Fruit fly (Drosophila melanogaster) whole organism, embryonic: Measurements from ENCODE around the gene Ns4.
A peak's percentile ranks its signal among the peaks of the same experiment; 100 is the strongest.

Experiments used
- Atf-2 ChIP-seq: fragments of 200-800 bp; sonication (Bioruptor generic); optimal IDR thresholded peaks from 2 replicates; lab custom pipeline; 2016; ENCODE audit warnings: missing biosample characterization, missing genetic modification characterization
- CG10209 ChIP-seq: fragments of 200-800 bp; sonication (Bioruptor generic); optimal IDR thresholded peaks from 3 replicates; lab custom pipeline; 2017; ENCODE audit warnings: missing biosample characterization, mild to moderate bottlenecking, missing genetic modification characterization, missing genetic modification reagents
- CG10321 ChIP-seq: fragments of 200-800 bp; sonication (Bioruptor generic); IDR thresholded peaks from 2 replicates; pipeline ENCODE4 v1.3.6; 2022; ENCODE audit warnings: missing biosample characterization, missing genetic modification characterization
- CG12236 ChIP-seq: fragments of 200-800 bp; sonication (Bioruptor generic); optimal IDR thresholded peaks from 2 replicates; lab custom pipeline; 2016; ENCODE audit warnings: missing biosample characterization, missing genetic modification characterization
- CG12744 ChIP-seq: fragments of 200-800 bp; sonication (Bioruptor generic); optimal IDR thresholded peaks from 2 replicates; lab custom pipeline; 2016; ENCODE audit warnings: missing biosample characterization, missing genetic modification characterization
- CG14014 ChIP-seq: fragments of 200-800 bp; sonication (Bioruptor generic); IDR thresholded peaks from 2 replicates; pipeline ENCODE4 v1.3.6; 2022; ENCODE audit warnings: missing biosample characterization, missing genetic modification characterization
- CG17912 ChIP-seq: fragments of 200-800 bp; sonication (Bioruptor generic); optimal IDR thresholded peaks from 2 replicates; lab custom pipeline; 2018; ENCODE audit warnings: missing biosample characterization, mild to moderate bottlenecking, missing genetic modification characterization
- CG18011 ChIP-seq: fragments of 200-800 bp; sonication (Bioruptor generic); optimal IDR thresholded peaks from 2 replicates; lab custom pipeline; 2017; ENCODE audit warnings: missing biosample characterization, missing genetic modification characterization, mild to moderate bottlenecking, moderate library complexity, missing genotype
- CG2199 ChIP-seq: fragments of 200-800 bp; sonication (Bioruptor generic); IDR thresholded peaks from 3 replicates; pipeline ENCODE4 v1.3.6; 2022; ENCODE audit warnings: missing biosample characterization, missing genetic modification characterization
- CG2678 ChIP-seq: fragments of 200-800 bp; sonication (Bioruptor generic); optimal IDR thresholded peaks from 3 replicates; lab custom pipeline; 2019; ENCODE audit warnings: missing biosample characterization, mild to moderate bottlenecking, missing genetic modification characterization, moderate library complexity
- CG2889 ChIP-seq: fragments of 200-800 bp; sonication (Bioruptor generic); IDR thresholded peaks from 3 replicates; pipeline ENCODE4 v1.3.6; 2022; ENCODE audit warnings: missing biosample characterization, missing genetic modification characterization
- CG30020 ChIP-seq: fragments of 200-800 bp; optimal IDR thresholded peaks from 2 replicates; lab custom pipeline; 2019; ENCODE audit warnings: missing biosample characterization, mild to moderate bottlenecking, missing genetic modification characterization, moderate library complexity
- CG3995 ChIP-seq: fragments of 200-800 bp; sonication (Bioruptor generic); optimal IDR thresholded peaks from 3 replicates; lab custom pipeline; 2016; ENCODE audit warnings: missing biosample characterization, missing genetic modification characterization
- CG8089 ChIP-seq: fragments of 200-800 bp; sonication (Bioruptor generic); optimal IDR thresholded peaks from 3 replicates; lab custom pipeline; 2016; ENCODE audit warnings: missing biosample characterization, missing genetic modification characterization
- CG9727 ChIP-seq: fragments of 200-800 bp; sonication (Bioruptor generic); optimal IDR thresholded peaks from 3 replicates; lab custom pipeline; 2017; ENCODE audit warnings: missing biosample characterization, mild to moderate bottlenecking, missing genetic modification characterization
- CG9932 ChIP-seq: fragments of 200-800 bp; sonication (Bioruptor generic); IDR thresholded peaks from 2 replicates; pipeline ENCODE4 v1.3.6; 2022; ENCODE audit warnings: missing biosample characterization, missing genetic modification characterization
- Camta ChIP-seq: fragments of 200-800 bp; sonication (Bioruptor generic); optimal IDR thresholded peaks from 2 replicates; lab custom pipeline; 2016; ENCODE audit warnings: missing biosample characterization, missing genetic modification characterization
- Dbx ChIP-seq: fragments of 200-800 bp; sonication (Bioruptor generic); IDR thresholded peaks from 3 replicates; pipeline ENCODE4 v1.3.6; 2022; ENCODE audit warnings: missing biosample characterization, missing genetic modification characterization
- Deaf1 ChIP-seq: fragments of 200-800 bp; optimal IDR thresholded peaks from 3 replicates; lab custom pipeline; 2019; ENCODE audit warnings: missing biosample characterization, mild to moderate bottlenecking, missing genetic modification characterization, moderate library complexity
- Drgx ChIP-seq: fragments of 200-800 bp; sonication (Bioruptor generic); IDR thresholded peaks from 2 replicates; pipeline ENCODE4 v1.3.6; 2022; ENCODE audit warnings: missing biosample characterization, missing genetic modification characterization
- Hey ChIP-seq: fragments of 200-800 bp; sonication (Bioruptor generic); optimal IDR thresholded peaks from 3 replicates; lab custom pipeline; 2018; ENCODE audit warnings: missing biosample characterization, mild to moderate bottlenecking, missing genetic modification characterization
- Kr ChIP-seq: fragments of 200-800 bp; sonication (Bioruptor generic); optimal IDR thresholded peaks from 2 replicates; lab custom pipeline; 2017; ENCODE audit warnings: missing biosample characterization, mild to moderate bottlenecking, missing genetic modification characterization
- Med ChIP-seq: fragments of 200-800 bp; sonication (Bioruptor generic); peaks from one replicate; lab custom pipeline; 2016; ENCODE audit warnings: missing biosample characterization, missing genetic modification characterization, mild to moderate bottlenecking, inconsistent platforms, moderate library complexity
- Mes4 ChIP-seq: fragments of 200-800 bp; sonication (Bioruptor generic); optimal IDR thresholded peaks from 2 replicates; lab custom pipeline; 2016; ENCODE audit warnings: missing biosample characterization, missing genetic modification characterization
- NC2α ChIP-seq: fragments of 200-800 bp; sonication (Bioruptor generic); optimal IDR thresholded peaks from 2 replicates; lab custom pipeline; 2016; ENCODE audit warnings: missing biosample characterization, missing genetic modification characterization
- Side ChIP-seq: fragments of 200-800 bp; sonication (Bioruptor generic); optimal IDR thresholded peaks from 2 replicates; lab custom pipeline; 2016; ENCODE audit warnings: missing biosample characterization, missing genetic modification characterization
- Stat92E ChIP-seq, 3 experiments: fragments of >200 bp in 2 of 3; fragments of 200-800 bp in 1 of 3; sonication (Bioruptor generic) in 1 of 3; optimal IDR thresholded peaks; 2 replicates each; lab custom pipeline; 2017 to 2019; ENCODE audit warnings: missing biosample characterization in 3 of 3, missing genetic modification characterization in 3 of 3, mild to moderate bottlenecking in 1 of 3, moderate library complexity in 1 of 3
- TFAM ChIP-seq: fragments of 200-800 bp; sonication (Bioruptor generic); optimal IDR thresholded peaks from 2 replicates; lab custom pipeline; 2017; ENCODE audit warnings: missing biosample characterization, missing genetic modification characterization, inconsistent platforms
- Trl ChIP-seq, 3 experiments: fragments of >200 bp in 2 of 3; fragments of 200-800 bp in 1 of 3; sonication (Bioruptor generic) in 1 of 3; optimal IDR thresholded peaks; 2 replicates in 1 of 3; 3 replicates in 2 of 3; lab custom pipeline; 2016 to 2017; ENCODE audit warnings: missing biosample characterization in 1 of 3, missing genetic modification characterization in 1 of 3
- ap ChIP-seq: fragments of 200-800 bp; sonication (Bioruptor generic); IDR thresholded peaks from 2 replicates; pipeline ENCODE4 v1.3.6; 2022; ENCODE audit warnings: missing biosample characterization, missing genetic modification characterization
- ato ChIP-seq: fragments of 200-800 bp; sonication (Bioruptor generic); IDR thresholded peaks from 2 replicates; pipeline ENCODE4 v1.3.6; 2022; ENCODE audit warnings: missing biosample characterization, missing genetic modification characterization; ENCODE audit not compliant: partially characterized antibody
- bcd ChIP-seq: fragments of 200-800 bp; sonication (Bioruptor generic); optimal IDR thresholded peaks from 2 replicates; lab custom pipeline; 2017; ENCODE audit warnings: missing biosample characterization, mild to moderate bottlenecking, missing genetic modification characterization
- cato ChIP-seq: fragments of 200-800 bp; sonication (Bioruptor generic); optimal IDR thresholded peaks from 2 replicates; lab custom pipeline; 2016; ENCODE audit warnings: missing biosample characterization, missing genetic modification characterization, borderline replicate concordance
- da ChIP-seq: fragments of 200-800 bp; sonication (Bioruptor generic); optimal IDR thresholded peaks from 2 replicates; lab custom pipeline; 2016; ENCODE audit warnings: missing biosample characterization, missing genetic modification characterization
- dmrt99B ChIP-seq: fragments of 200-800 bp; sonication (Bioruptor generic); optimal IDR thresholded peaks from 2 replicates; lab custom pipeline; 2018; ENCODE audit warnings: missing biosample characterization, mild to moderate bottlenecking, missing genetic modification characterization, moderate library complexity
- emc ChIP-seq: fragments of 200-800 bp; sonication (Bioruptor generic); optimal IDR thresholded peaks from 2 replicates; lab custom pipeline; 2016; ENCODE audit warnings: missing biosample characterization, missing genetic modification characterization
- esg ChIP-seq: fragments of 200-800 bp; sonication (Bioruptor generic); conservative IDR thresholded peaks from 2 replicates; pipeline ENCODE4 v1.3.6; 2022; ENCODE audit warnings: missing biosample characterization, missing genetic modification characterization
- fu2 ChIP-seq: fragments of 200-800 bp; sonication (Bioruptor generic); optimal IDR thresholded peaks from 2 replicates; lab custom pipeline; 2016; ENCODE audit warnings: missing biosample characterization, missing genetic modification characterization
- gro ChIP-seq: fragments of 200-800 bp; sonication (Bioruptor generic); optimal IDR thresholded peaks from 2 replicates; lab custom pipeline; 2016; ENCODE audit warnings: missing biosample characterization, missing genetic modification characterization
- ham ChIP-seq: fragments of 200-800 bp; sonication (Bioruptor generic); IDR thresholded peaks from 2 replicates; pipeline ENCODE4 v1.3.6; 2022; ENCODE audit warnings: missing biosample characterization, missing genetic modification characterization
- jing ChIP-seq: fragments of 200-800 bp; sonication (Bioruptor generic); optimal IDR thresholded peaks from 2 replicates; lab custom pipeline; 2018; ENCODE audit warnings: missing biosample characterization, mild to moderate bottlenecking, missing genetic modification characterization
- klu ChIP-seq: fragments of 200-800 bp; sonication (Bioruptor generic); IDR thresholded peaks from 2 replicates; pipeline ENCODE4 v1.3.6; 2022; ENCODE audit warnings: missing biosample characterization, missing genetic modification characterization
- lab ChIP-seq: fragments of 200-800 bp; sonication (Bioruptor generic); optimal IDR thresholded peaks from 3 replicates; lab custom pipeline; 2017; ENCODE audit warnings: missing biosample characterization, missing genetic modification characterization, mild to moderate bottlenecking, moderate library complexity, missing genetic modification reagents
- nerfin-1 ChIP-seq: fragments of 200-800 bp; sonication (Bioruptor generic); optimal IDR thresholded peaks from 3 replicates; lab custom pipeline; 2019; ENCODE audit warnings: missing biosample characterization, mild to moderate bottlenecking, missing genetic modification characterization, moderate library complexity
- pho ChIP-seq: fragments of 200-800 bp; sonication (Bioruptor generic); optimal IDR thresholded peaks from 2 replicates; lab custom pipeline; 2016; ENCODE audit warnings: missing biosample characterization, missing genetic modification characterization
- sisA ChIP-seq: fragments of 200-800 bp; sonication (Bioruptor generic); IDR thresholded peaks from 2 replicates; pipeline ENCODE4 v1.3.6; 2022; ENCODE audit warnings: missing biosample characterization, missing genetic modification characterization
- tll ChIP-seq, 2 experiments: fragments of 200-800 bp in 1 of 2; fragments of >200 bp in 1 of 2; sonication (Bioruptor generic) in 1 of 2; optimal IDR thresholded peaks; 2 replicates each; lab custom pipeline; 2017 to 2019; ENCODE audit warnings: missing biosample characterization in 2 of 2, missing genetic modification characterization in 2 of 2, mild to moderate bottlenecking in 1 of 2, moderate library complexity in 1 of 2
- usp ChIP-seq: fragments of >200 bp; optimal IDR thresholded peaks from 2 replicates; lab custom pipeline; 2017; ENCODE audit warnings: missing biosample characterization, missing genetic modification characterization

Ns4 gene

DNA sequence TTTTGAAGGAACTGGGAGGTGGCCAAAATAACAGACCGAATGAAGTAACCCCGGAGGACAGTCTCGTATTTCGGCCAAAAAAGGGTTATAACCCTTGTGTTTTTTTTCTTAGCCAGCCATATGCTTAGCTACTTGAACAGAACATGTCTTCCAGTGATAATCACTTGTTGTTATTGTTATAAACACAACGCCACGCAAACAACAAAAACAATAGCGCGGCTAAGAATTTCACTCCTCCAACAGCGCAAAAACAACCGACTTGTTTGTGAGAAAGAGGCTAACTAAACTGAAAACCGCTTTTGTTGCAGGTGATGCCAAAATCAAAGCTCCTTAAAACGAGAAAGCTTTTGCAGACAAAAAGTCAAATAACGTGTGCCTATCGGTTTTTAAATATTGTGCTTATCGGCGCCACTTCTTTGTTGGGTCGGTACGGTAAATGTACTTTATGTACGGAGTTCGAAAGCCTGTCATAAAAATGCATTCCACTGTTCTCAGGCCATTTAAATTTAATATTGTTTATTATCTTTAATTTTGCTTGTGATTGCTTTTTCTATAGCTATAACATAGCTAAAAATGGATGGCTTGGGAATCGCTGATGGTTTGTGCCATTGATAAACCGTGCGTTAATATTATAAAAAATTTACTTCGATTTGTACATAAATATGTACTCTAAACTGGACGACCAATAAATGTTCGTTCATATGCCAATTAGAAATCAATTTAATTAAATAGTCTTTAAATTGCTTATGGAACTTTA is 44.7 kb downstream of the Ns4 start, which contains the start of gene vari (continued):
- TF ChIP-seq tll (GFP tag; optimal IDR thresholded peaks at IDR 0.05; lab: Kevin White, UChicago) (no peak), lab (GFP tag; lab: Kevin White, UChicago) (peak; percentile 28), gro (GFP tag; lab: Kevin White, UChicago) (peak; percentile 3), Med (GFP tag; lab: Kevin White, UChicago) (peak; percentile 82), Dbx (GFP tag; lab: Robert Waterston, UW) (peak; percentile 40; the same call in 2 of the 3 replicates)

DNA sequence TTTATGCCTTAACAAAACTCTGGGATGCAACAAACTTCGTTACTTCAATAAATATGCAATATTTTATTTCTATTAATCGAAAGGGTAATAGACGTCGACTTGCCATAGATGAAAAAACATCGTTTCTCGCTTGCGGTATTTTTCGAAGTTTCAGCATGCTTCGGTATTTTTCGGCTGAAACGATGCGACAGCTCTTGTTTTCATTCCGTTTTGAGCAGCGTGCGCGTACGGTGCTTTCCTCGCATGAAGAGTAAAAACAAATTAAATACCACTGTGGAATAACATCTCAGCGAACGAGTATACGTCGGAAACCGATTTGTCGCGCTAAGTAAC is 45.2 kb downstream of the Ns4 start, which contains the start of gene CG9328:
Gene CG9328, plus strand, starts transcription at position 201 of the 333 bp plus-strand sequence.
- TF ChIP-seq Trl (optimal IDR thresholded peaks at IDR 0.05; lab: Kevin White, UChicago), result no peak
- no peak for TF ChIP-seq Trl (GFP tag; optimal IDR thresholded peaks at IDR 0.05; lab: Kevin White, UChicago)
- TF ChIP-seq ap, result no peak
- TF ChIP-seq dmrt99B, result peak; percentile 45
- no peak for TF ChIP-seq CG10321 (GFP tag; lab: Robert Waterston, UW)
- TF ChIP-seq Side (GFP tag; lab: Kevin White, UChicago), result peak; percentile 27
- TF ChIP-seq CG10209 (GFP tag; lab: Kevin White, UChicago), result peak; percentile 8
- TF ChIP-seq jing, result no peak
- peak; percentile 43 for TF ChIP-seq Drgx (GFP tag; lab: Robert Waterston, UW)
- no peak for TF ChIP-seq usp (GFP tag; lab: Kevin White, UChicago)
- peak; percentile 10 for TF ChIP-seq bcd
- no peak for TF ChIP-seq Mes4 (GFP tag; lab: Kevin White, UChicago)
- TF ChIP-seq nerfin-1 (tag; lab: Kevin White, UChicago), result peak; percentile 69
- peak; percentile 0 for TF ChIP-seq CG30020 (tag; lab: Kevin White, UChicago)
- no peak for TF ChIP-seq emc (GFP tag; lab: Kevin White, UChicago)
- no peak for TF ChIP-seq CG12236 (GFP tag; lab: Kevin White, UChicago)
- TF ChIP-seq Camta, result peak; percentile 39
- no peak for TF ChIP-seq CG18011 (GFP tag; lab: Kevin White, UChicago)
- TF ChIP-seq Kr (GFP tag; lab: Kevin White, UChicago), result peak; percentile 36
- TF ChIP-seq Deaf1 (tag; lab: Kevin White, UChicago), result peak; percentile 83
- no peak; the same call in 1 of the 2 replicates for TF ChIP-seq klu (GFP tag; lab: Robert Waterston, UW)
- no peak for TF ChIP-seq fu2
- peak; percentile 56 for TF ChIP-seq CG17912
- TF ChIP-seq CG8089 (GFP tag; lab: Kevin White, UChicago), result peak; percentile 3
- TF ChIP-seq cato (GFP tag; lab: Kevin White, UChicago), result peak; percentile 6
- no peak for TF ChIP-seq CG3995 (GFP tag; lab: Kevin White, UChicago)
- TF ChIP-seq ham (GFP tag; lab: Robert Waterston, UW), result no peak
- no peak; the same call in 1 of the 2 replicates for TF ChIP-seq CG9932 (GFP tag; lab: Robert Waterston, UW)
- peak; percentile 5 for TF ChIP-seq CG12744
- no peak for TF ChIP-seq Hey
- TF ChIP-seq Atf-2, result no peak
- TF ChIP-seq ato (GFP tag; lab: Robert Waterston, UW), result peak; percentile 64
- peak; percentile 53 for TF ChIP-seq CG2678 (tag; lab: Kevin White, UChicago)
- TF ChIP-seq sisA, result no peak
- no peak for TF ChIP-seq esg (GFP tag; lab: Robert Waterston, UW)
- peak; percentile 41 for TF ChIP-seq pho (GFP tag; lab: Kevin White, UChicago)
- TF ChIP-seq da (GFP tag; lab: Kevin White, UChicago), result no peak
- TF ChIP-seq CG2199 (GFP tag; lab: Robert Waterston, UW), result peak; percentile 82
- TF ChIP-seq NC2α (GFP tag; lab: Kevin White, UChicago), result no peak
- no peak; the same call in 1 of the 2 replicates for TF ChIP-seq CG14014
- no peak for TF ChIP-seq CG2889
- TF ChIP-seq CG9727 (GFP tag; lab: Kevin White, UChicago), result peak; percentile 34
- no peak for TF ChIP-seq TFAM
- peak in 1 of 3 experiments; percentile 78 for TF ChIP-seq Stat92E (GFP tag; optimal IDR thresholded peaks at IDR 0.05; lab: Kevin White, UChicago)
